Fruit fly (Drosophila melanogaster) whole organism, pupa: ENCODE results near the gene CG12171.

Experiments used
- CG13204 ChIP-seq: fragments of 200-800 bp; sonication (Bioruptor generic); optimal IDR thresholded peaks from 2 replicates; lab custom pipeline; 2018; ENCODE audit warnings: missing biosample characterization, mild to moderate bottlenecking, missing genetic modification characterization, moderate library complexity
- CG14655 ChIP-seq: fragments of 200-800 bp; sonication (Bioruptor generic); optimal IDR thresholded peaks from 3 replicates; lab custom pipeline; 2017; ENCODE audit warnings: mild to moderate bottlenecking, missing biosample characterization, missing genetic modification reagents, missing genetic modification characterization
- CG17806 ChIP-seq: fragments of 200-800 bp; sonication (Bioruptor generic); optimal IDR thresholded peaks from 2 replicates; lab custom pipeline; 2018; ENCODE audit warnings: missing biosample characterization, mild to moderate bottlenecking, missing genetic modification characterization, moderate library complexity
- CG34367 ChIP-seq: fragments of 200-800 bp; sonication (Bioruptor generic); optimal IDR thresholded peaks from 2 replicates; lab custom pipeline; 2018; ENCODE audit warnings: missing biosample characterization, mild to moderate bottlenecking, missing genetic modification characterization
- CG4496 ChIP-seq: fragments of 200-800 bp; sonication (Bioruptor generic); IDR thresholded peaks from 3 replicates; pipeline ENCODE4 v1.3.6; 2022; ENCODE audit warnings: missing biosample characterization, missing genetic modification characterization
- Pif1B ChIP-seq: fragments of 200-800 bp; sonication (Bioruptor generic); optimal IDR thresholded peaks from 3 replicates; lab custom pipeline; 2016; ENCODE audit warnings: missing biosample characterization, missing genetic modification characterization
- rn ChIP-seq: fragments of 200-800 bp; sonication (Bioruptor generic); IDR thresholded peaks from 2 replicates; pipeline ENCODE4 v1.3.6; 2022; ENCODE audit warnings: missing biosample characterization, missing genetic modification characterization

dm6 chr3R:5613114-5613443 is 20.3 kb upstream of the CG12171 start, which contains the start of gene Atu:
- TF ChIP-seq CG13204 (no peak), CG14655 (no peak), CG17806 (no peak), CG34367 (tag; lab: Kevin White, UChicago) (no peak), CG4496 (GFP tag; lab: Robert Waterston, UW) (no peak), Pif1B (no peak), rn (GFP tag; lab: Robert Waterston, UW) (no peak)
